Fruit fly (Drosophila melanogaster): ENCODE data around the gene CG10357.

The CG10357 gene

DNA sequence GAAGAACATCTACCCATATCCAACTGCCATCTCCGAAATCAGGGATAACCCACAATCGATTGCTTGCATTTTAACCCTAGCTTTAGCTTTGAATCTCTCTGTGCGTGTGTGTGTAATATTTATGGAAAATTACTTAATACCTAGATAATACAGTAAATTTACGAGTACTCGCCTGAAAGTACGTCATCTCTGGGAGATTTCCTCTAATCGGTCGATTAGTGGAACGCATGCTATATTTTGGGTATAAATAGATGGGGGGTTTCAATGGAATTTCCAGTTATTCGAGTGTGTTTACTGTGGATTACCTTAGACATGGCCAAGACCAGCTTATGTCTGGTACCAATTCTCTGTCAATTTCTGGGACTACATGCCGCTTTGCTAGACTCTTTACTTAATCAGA, at the start of gene CG10357:
CG10357 (plus strand) TSS at position 301 of the 400 bp plus-strand sequence.
- no peak for TF ChIP-seq CG7745 (tag; optimal IDR thresholded peaks at IDR 0.05)
- TF ChIP-seq kay (GFP tag; optimal IDR thresholded peaks at IDR 0.05) = no peak
- no peak for TF ChIP-seq CG17912 (GFP tag; optimal IDR thresholded peaks at IDR 0.05)
- no peak for TF ChIP-seq trem (tag; optimal IDR thresholded peaks at IDR 0.05)
- TF ChIP-seq CG1792 (GFP tag; optimal IDR thresholded peaks at IDR 0.05) = no peak
- no peak for TF ChIP-seq pho (GFP tag; optimal IDR thresholded peaks at IDR 0.05)
- TF ChIP-seq dpn (GFP tag; optimal IDR thresholded peaks at IDR 0.05) = no peak
- TF ChIP-seq CG8290 (GFP tag; optimal IDR thresholded peaks at IDR 0.05) = no peak
- no peak for TF ChIP-seq CG8290 (tag; optimal IDR thresholded peaks at IDR 0.05)
- no peak for TF ChIP-seq mirr (GFP tag; optimal IDR thresholded peaks at IDR 0.05)
- TF ChIP-seq luna (GFP tag; optimal IDR thresholded peaks at IDR 0.05) = no peak
- no peak for TF ChIP-seq rib (GFP tag; IDR thresholded peaks at IDR 0.05)
- no peak for TF ChIP-seq HLHmδ (GFP tag; optimal IDR thresholded peaks at IDR 0.05)
- no peak for TF ChIP-seq gcm2 (GFP tag; optimal IDR thresholded peaks at IDR 0.05)
- no peak for TF ChIP-seq Optix (GFP tag; IDR thresholded peaks at IDR 0.05)
- no peak for TF ChIP-seq Med (GFP tag)
- no peak for TF ChIP-seq CG12744 (GFP tag; optimal IDR thresholded peaks at IDR 0.05)
- TF ChIP-seq hkb (optimal IDR thresholded peaks at IDR 0.05) = no peak
- TF ChIP-seq hkb (GFP tag; IDR thresholded peaks at IDR 0.05) = no peak
- TF ChIP-seq Fer1 (GFP tag; optimal IDR thresholded peaks at IDR 0.05) = no peak
- TF ChIP-seq CG6254 (GFP tag; optimal IDR thresholded peaks at IDR 0.05) = no peak
- TF ChIP-seq Hr39 (optimal IDR thresholded peaks at IDR 0.05) = no peak

DNA sequence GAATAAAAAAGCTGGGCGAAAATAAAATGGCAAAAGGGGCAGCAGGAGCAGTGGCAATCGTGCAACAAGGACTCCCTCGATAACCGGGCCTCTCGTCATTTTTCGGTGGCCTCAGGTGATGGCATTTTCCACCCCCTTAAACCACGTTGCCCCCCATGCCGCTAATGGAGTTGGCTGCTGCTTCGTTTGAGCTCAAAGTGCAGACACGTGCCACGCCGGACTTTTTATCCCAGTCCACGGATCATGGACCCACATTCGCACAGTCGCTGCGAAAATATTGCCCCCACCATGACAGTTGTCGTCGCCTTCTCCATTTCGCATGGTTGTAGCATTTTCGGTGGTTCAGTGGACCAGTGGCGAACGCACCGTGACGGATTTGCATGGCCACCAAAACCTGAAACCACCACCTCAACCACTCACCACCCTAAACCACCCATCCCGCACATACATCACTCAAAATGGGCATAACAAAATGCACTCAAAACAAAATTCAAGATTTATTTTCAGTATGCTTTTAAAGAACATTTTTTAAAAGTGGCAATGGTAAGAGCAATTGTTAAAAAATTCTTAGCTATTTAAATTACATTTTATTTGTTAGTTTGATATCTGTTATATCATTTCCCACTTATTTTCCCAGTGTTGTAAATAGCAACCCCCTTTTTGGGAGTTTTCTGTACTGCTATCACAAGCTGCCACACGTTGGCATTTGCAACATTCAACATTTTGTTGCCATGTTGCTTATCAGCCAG, 48.3 kb upstream of the CG10357 start:
- peak; percentile 45; the same call in 2 of the 4 replicates for TF ChIP-seq Gug (GFP tag; IDR thresholded peaks at IDR 0.05)
- TF ChIP-seq CG31224 (GFP tag; IDR thresholded peaks at IDR 0.05) = no peak
- TF ChIP-seq CG31365 (tag; optimal IDR thresholded peaks at IDR 0.05) = no peak
- peak; percentile 75 for TF ChIP-seq Asciz (GFP tag; optimal IDR thresholded peaks at IDR 0.05)
- peak; percentile 58 for TF ChIP-seq CG1529 (GFP tag; optimal IDR thresholded peaks at IDR 0.05)
- TF ChIP-seq CG1832 (GFP tag; optimal IDR thresholded peaks at IDR 0.05) = no peak
- TF ChIP-seq Awh (GFP tag; IDR thresholded peaks at IDR 0.05) = peak; percentile 68
- no peak for TF ChIP-seq dati (GFP tag; IDR thresholded peaks at IDR 0.05)
- no peak for TF ChIP-seq Opbp (GFP tag; IDR thresholded peaks at IDR 0.05; ENCODE audit: partially characterized antibody)
- no peak for TF ChIP-seq CG14965 (GFP tag; optimal IDR thresholded peaks at IDR 0.05; ENCODE audit: borderline replicate concordance)
- peak; percentile 74 for TF ChIP-seq Ptx1 (GFP tag; IDR thresholded peaks at IDR 0.05)
- no peak for TF ChIP-seq tll (GFP tag; optimal IDR thresholded peaks at IDR 0.05)
- no peak for TF ChIP-seq CG11696 (GFP tag; IDR thresholded peaks at IDR 0.05)
- TF ChIP-seq CG3407 (GFP tag; optimal IDR thresholded peaks at IDR 0.05) = peak; percentile 40
- TF ChIP-seq lmd (GFP tag; IDR thresholded peaks at IDR 0.05) = peak; percentile 75
- no peak for TF ChIP-seq CTCF (GFP tag; optimal IDR thresholded peaks at IDR 0.05)
- TF ChIP-seq tap (tag; optimal IDR thresholded peaks at IDR 0.05) = peak; percentile 72
- no peak for TF ChIP-seq CG34376 (GFP tag; optimal IDR thresholded peaks at IDR 0.05)
- TF ChIP-seq psq (GFP tag; optimal IDR thresholded peaks at IDR 0.05) = no peak
- peak; percentile 49 for TF ChIP-seq CG10654 (GFP tag; optimal IDR thresholded peaks at IDR 0.05)
- TF ChIP-seq nerfin-1 (tag; optimal IDR thresholded peaks at IDR 0.05) = peak; percentile 82
- TF ChIP-seq HLHmδ (GFP tag; optimal IDR thresholded peaks at IDR 0.05) = no peak
- TF ChIP-seq CG14710 (tag; optimal IDR thresholded peaks at IDR 0.05) = peak; percentile 82
- no peak for TF ChIP-seq pita (GFP tag; optimal IDR thresholded peaks at IDR 0.05)
- no peak for TF ChIP-seq dan (GFP tag; IDR thresholded peaks at IDR 0.05)
- TF ChIP-seq ara (GFP tag; IDR thresholded peaks at IDR 0.05) = peak; percentile 64; the same call in 1 of the 2 replicates
- TF ChIP-seq CG12219 (GFP tag; optimal IDR thresholded peaks at IDR 0.05) = peak; percentile 71
- no peak for TF ChIP-seq mld (GFP tag; IDR thresholded peaks at IDR 0.05; ENCODE audit: partially characterized antibody)
- no peak for TF ChIP-seq Kr (GFP tag; optimal IDR thresholded peaks at IDR 0.05)
- TF ChIP-seq bbx (GFP tag; IDR thresholded peaks at IDR 0.05; ENCODE audit: partially characterized antibody) = no peak
- TF ChIP-seq bcd (GFP tag; optimal IDR thresholded peaks at IDR 0.05) = peak; percentile 50

All from whole organism, embryonic.